Worm (Caenorhabditis elegans): ENCODE measurements around the gene anoh-2.

- TF ChIP-seq hmg-4 (GFP tag; optimal IDR thresholded peaks at IDR 0.05) = no peak
- TF ChIP-seq ama-1 (optimal IDR thresholded peaks at IDR 0.05) = no peak
- TF ChIP-seq ets-7 (tag; optimal IDR thresholded peaks at IDR 0.05) = no peak
- TF ChIP-seq scrt-1 (GFP tag; IDR thresholded peaks at IDR 0.05) = no peak
- no peak for TF ChIP-seq F13C5.2 (tag; optimal IDR thresholded peaks at IDR 0.05)
- TF ChIP-seq tbx-37 (GFP tag; conservative IDR thresholded peaks at IDR 0.05) = no peak
- no peak for TF ChIP-seq ceh-13 (GFP tag; optimal IDR thresholded peaks at IDR 0.05)
- no peak for TF ChIP-seq flt-1 (GFP tag; IDR thresholded peaks at IDR 0.05)
- TF ChIP-seq hmbx-1 (tag; optimal IDR thresholded peaks at IDR 0.05) = no peak
- TF ChIP-seq sea-1 (GFP tag; conservative IDR thresholded peaks at IDR 0.05) = no peak
- TF ChIP-seq tbx-11 (GFP tag; IDR thresholded peaks at IDR 0.05) = no peak
- no peak for TF ChIP-seq hnd-1 (tag; optimal IDR thresholded peaks at IDR 0.05)
Observed at ce11 chrIV:14620543-14620942, 37.6 kb upstream of the anoh-2 start.

All from whole organism, early embryonic.